Worm (Caenorhabditis elegans) whole organism, young adult: ENCODE results near the gene aaim-1.
A peak's percentile ranks its signal among the peaks of the same experiment; 100 is the strongest.

ENCODE experiments used
- B0261.1 ChIP-seq: sonication (generic microtip); optimal IDR thresholded peaks from 2 replicates; lab custom pipeline; 2016; ENCODE audit warnings: mild to moderate bottlenecking, missing genetic modification characterization, moderate library complexity, missing compliant biosample characterization
- C17E4.6 ChIP-seq: fragments of 200-800 bp; sonication (Bioruptor generic); IDR thresholded peaks from 2 replicates; pipeline ENCODE4 v1.3.6; 2022; ENCODE audit warnings: missing genetic modification reagents, missing genetic modification characterization, missing compliant biosample characterization
- Y79H2A.3 ChIP-seq: fragments of 200-800 bp; sonication (Bioruptor generic); conservative IDR thresholded peaks from 2 replicates; pipeline ENCODE4 v1.3.6; 2022; ENCODE audit warnings: missing genetic modification reagents, missing genetic modification characterization, missing compliant biosample characterization
- aptf-3 ChIP-seq: fragments of 200-800 bp; sonication (Bioruptor generic); IDR thresholded peaks from 2 replicates; pipeline ENCODE4 v1.3.6; 2022; ENCODE audit warnings: missing genetic modification characterization, missing compliant biosample characterization
- cebp-1 ChIP-seq, 2 experiments: fragments of 200-800 bp in 1 of 2; sonication (Bioruptor generic) in 1 of 2; sonication (generic microtip) in 1 of 2; IDR thresholded peaks in 1 of 2; optimal IDR thresholded peaks in 1 of 2; 2 replicates each; pipeline versions ENCODE4 v1.3.6 to Lab custom; 2017 to 2022; ENCODE audit warnings: missing compliant biosample characterization in 2 of 2, missing genetic modification characterization in 2 of 2, mild to moderate bottlenecking in 1 of 2, missing genetic modification reagents in 1 of 2, moderate library complexity in 1 of 2
- ceh-100 ChIP-seq: fragments of 200-800 bp; sonication (Bioruptor generic); IDR thresholded peaks from 2 replicates; pipeline ENCODE4 v1.3.6; 2022; ENCODE audit warnings: missing genetic modification reagents, missing genetic modification characterization, missing compliant biosample characterization
- gei-17 ChIP-seq: fragments of 200-800 bp; sonication (Bioruptor generic); optimal IDR thresholded peaks from 2 replicates; lab custom pipeline; 2018; ENCODE audit warnings: mild to moderate bottlenecking, missing genetic modification characterization, missing compliant biosample characterization
- hlh-12 ChIP-seq: sonication (generic microtip); optimal IDR thresholded peaks from 2 replicates; lab custom pipeline; 2016; ENCODE audit warnings: missing genetic modification characterization, missing compliant biosample characterization
- hmg-1.2 ChIP-seq: fragments of 200-800 bp; sonication (Bioruptor generic); IDR thresholded peaks from 2 replicates; pipeline ENCODE4 v1.3.6; 2022; ENCODE audit warnings: missing genetic modification reagents, missing genetic modification characterization, missing compliant biosample characterization
- hsf-1 ChIP-seq: fragments of 200-800 bp; sonication (Bioruptor generic); IDR thresholded peaks from 2 replicates; pipeline ENCODE4 v1.3.6; 2022; ENCODE audit warnings: missing genetic modification reagents, missing genetic modification characterization, missing compliant biosample characterization
- let-607 ChIP-seq, 2 experiments: fragments of 200-800 bp in 1 of 2; sonication (Bioruptor generic) in 1 of 2; sonication (generic microtip) in 1 of 2; optimal IDR thresholded peaks; 2 replicates each; lab custom pipeline; 2016 to 2018; ENCODE audit warnings: mild to moderate bottlenecking in 2 of 2, missing compliant biosample characterization in 2 of 2, missing genetic modification characterization in 2 of 2, moderate library complexity in 2 of 2, missing genotype in 1 of 2
- lsy-27 ChIP-seq: sonication (generic microtip); optimal IDR thresholded peaks from 2 replicates; lab custom pipeline; 2017; ENCODE audit warnings: missing genetic modification characterization, mild to moderate bottlenecking, missing compliant biosample characterization, antibody characterized with exemption, missing genotype, borderline replicate concordance; ENCODE audit not compliant: insufficient read depth
- madf-3 ChIP-seq: fragments of 200-800 bp; sonication (Bioruptor generic); IDR thresholded peaks from 2 replicates; pipeline ENCODE4 v1.3.6; 2022; ENCODE audit warnings: missing genetic modification reagents, missing genetic modification characterization, missing compliant biosample characterization
- madf-8 ChIP-seq: fragments of 200-800 bp; sonication (Bioruptor generic); conservative IDR thresholded peaks from 2 replicates; pipeline ENCODE4 v1.3.6; 2022; ENCODE audit warnings: missing genetic modification reagents, missing genetic modification characterization, missing compliant biosample characterization
- mxl-1 ChIP-seq: sonication (generic microtip); optimal IDR thresholded peaks from 2 replicates; lab custom pipeline; 2016; ENCODE audit warnings: missing genetic modification characterization, missing compliant biosample characterization
- nhr-80 ChIP-seq: sonication (generic microtip); optimal IDR thresholded peaks from 2 replicates; lab custom pipeline; 2016; ENCODE audit warnings: missing genetic modification characterization, missing compliant biosample characterization
- rec-8 ChIP-seq, 2 experiments: sonication (generic microtip); optimal IDR thresholded peaks; 2 replicates each; lab custom pipeline; 2016; ENCODE audit warnings: mild to moderate bottlenecking in 2 of 2, missing genetic modification characterization in 2 of 2, missing genetic modification reagents in 2 of 2, missing genotype in 2 of 2, missing biosample characterization in 1 of 2, missing compliant biosample characterization in 1 of 2, moderate library complexity in 1 of 2
- sea-2 ChIP-seq: fragments of 200-800 bp; sonication (Bioruptor generic); IDR thresholded peaks from 2 replicates; pipeline ENCODE4 v1.3.6; 2022; ENCODE audit warnings: missing genetic modification characterization, missing compliant biosample characterization
- sptf-2 ChIP-seq: fragments of 200-800 bp; sonication (Bioruptor generic); optimal IDR thresholded peaks from 2 replicates; lab custom pipeline; 2018; ENCODE audit warnings: mild to moderate bottlenecking, missing genetic modification characterization, missing compliant biosample characterization
- tbx-9 ChIP-seq: sonication (generic microtip); optimal IDR thresholded peaks from 2 replicates; lab custom pipeline; 2016; ENCODE audit warnings: borderline replicate concordance, missing genetic modification characterization, inconsistent platforms, missing compliant biosample characterization
- xnd-1 ChIP-seq: sonication (generic microtip); optimal IDR thresholded peaks from 2 replicates; lab custom pipeline; 2016; ENCODE audit warnings: missing genotype, missing genetic modification reagents, missing genetic modification characterization, missing compliant biosample characterization
- zfh-2 ChIP-seq: fragments of 200-800 bp; sonication (Bioruptor generic); conservative IDR thresholded peaks from 2 replicates; pipeline ENCODE4 v1.3.6; 2022; ENCODE audit warnings: missing genetic modification reagents, missing genetic modification characterization, missing compliant biosample characterization
- ztf-22 ChIP-seq: fragments of 200-800 bp; sonication (Bioruptor generic); optimal IDR thresholded peaks from 2 replicates; lab custom pipeline; 2018; ENCODE audit warnings: mild to moderate bottlenecking, missing genetic modification characterization, moderate library complexity, missing compliant biosample characterization

The aaim-1 gene

DNA sequence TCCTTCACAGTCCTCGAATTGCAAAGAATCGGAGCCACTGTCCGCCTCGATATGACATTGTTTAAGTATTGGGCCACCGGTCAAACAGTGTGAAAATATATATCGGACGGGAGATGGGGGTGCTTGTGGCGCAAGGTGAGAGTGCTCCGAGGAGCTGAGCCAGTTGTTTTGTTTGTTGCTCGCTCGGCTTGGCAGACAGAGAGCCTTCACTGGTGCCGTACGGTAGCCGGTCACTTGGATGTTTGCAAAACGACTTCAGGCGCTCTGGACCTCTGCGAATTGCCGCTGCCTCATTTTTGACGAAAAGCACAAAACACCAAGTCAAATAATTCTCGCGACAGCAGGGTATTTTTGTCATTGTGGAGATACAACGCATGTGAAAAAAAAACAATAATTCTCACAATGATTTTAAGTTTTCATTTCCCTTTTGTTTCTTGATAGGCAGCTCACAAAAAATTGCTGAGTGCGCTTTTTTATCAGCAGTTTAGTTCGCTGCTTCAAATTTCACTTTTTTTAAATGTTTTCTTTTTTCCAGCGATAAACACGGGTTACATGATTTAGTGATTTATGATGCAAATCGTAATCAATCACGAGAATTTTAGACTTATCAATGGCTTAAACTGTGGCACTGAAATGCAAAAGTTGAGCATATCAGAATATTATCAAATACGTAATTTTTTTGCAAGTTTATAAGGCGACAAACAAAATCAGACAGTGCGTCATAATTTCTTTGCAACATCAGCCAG is 45.0 kb downstream of the aaim-1 start:
- TF ChIP-seq cebp-1 (GFP tag; IDR thresholded peaks at IDR 0.05; lab: Robert Waterston, UW), result no peak
- peak; percentile 32 for TF ChIP-seq cebp-1 (tag; optimal IDR thresholded peaks at IDR 0.05; lab: Kevin White, UChicago)
- TF ChIP-seq let-607 (tag; optimal IDR thresholded peaks at IDR 0.05; lab: Kevin White, UChicago), result peak in 1 of 2 experiments; percentile 46
- TF ChIP-seq zfh-2 (GFP tag; lab: Robert Waterston, UW), result peak; percentile 74
- TF ChIP-seq mxl-1 (tag; lab: Kevin White, UChicago), result no peak
- TF ChIP-seq nhr-80 (tag; lab: Kevin White, UChicago), result peak; percentile 81
- TF ChIP-seq ceh-100 (GFP tag; lab: Robert Waterston, UW), result no peak

DNA sequence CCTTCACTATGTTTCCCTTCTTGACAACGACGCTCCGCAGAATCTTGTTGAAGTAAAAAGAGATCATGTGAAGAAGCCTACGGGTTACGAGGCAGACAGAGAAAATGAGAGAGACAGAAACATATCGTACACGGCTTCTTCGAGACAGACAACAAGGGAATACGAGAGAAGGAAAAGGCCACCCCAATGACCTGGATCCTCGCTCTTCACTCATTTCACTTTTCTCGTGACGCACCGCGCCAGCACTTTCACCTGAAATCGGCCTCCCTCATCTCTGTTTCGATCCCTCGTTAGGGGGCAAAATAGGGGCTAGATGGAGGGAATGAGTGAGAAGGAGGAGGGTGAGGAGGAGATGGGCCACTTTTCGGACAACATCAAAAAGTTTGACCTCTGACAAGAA is 47.0 kb downstream of the aaim-1 start:
- TF ChIP-seq sea-2, result no peak
- TF ChIP-seq B0261.1 (tag; lab: Kevin White, UChicago), result no peak
- no peak for TF ChIP-seq hlh-12 (tag; lab: Kevin White, UChicago)
- TF ChIP-seq madf-3 (GFP tag; lab: Robert Waterston, UW), result 0 out of 2 replicates have a peak, but pooled peaks have one; percentile 38
- TF ChIP-seq aptf-3 (GFP tag; lab: Robert Waterston, UW), result 0 out of 2 replicates have a peak, but pooled peaks have one; percentile 59
- no peak for TF ChIP-seq C17E4.6 (GFP tag; lab: Robert Waterston, UW)

DNA sequence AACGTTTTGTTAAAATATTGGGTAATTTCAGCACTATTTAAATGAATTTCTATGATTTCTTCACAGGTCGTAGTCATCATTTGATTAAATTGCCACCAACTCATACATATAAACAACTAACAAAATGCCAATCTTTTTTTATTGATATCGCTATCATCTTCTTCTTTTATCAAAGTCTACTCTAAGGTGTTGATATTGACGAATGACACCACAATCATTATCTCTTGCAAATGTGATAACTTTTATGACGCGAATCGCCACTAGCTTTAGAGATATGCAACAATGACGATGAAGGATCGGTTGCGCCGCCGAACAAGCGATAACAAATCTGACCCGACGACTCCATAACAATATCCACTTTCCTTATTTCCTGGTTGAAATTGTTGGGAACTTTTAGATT is 47.8 kb downstream of the aaim-1 start:
- peak; percentile 41 for TF ChIP-seq nhr-80 (tag; lab: Kevin White, UChicago)
- no peak for TF ChIP-seq tbx-9 (tag; lab: Kevin White, UChicago)
- peak in 1 of 2 experiments; percentile 41 for TF ChIP-seq let-607 (tag; optimal IDR thresholded peaks at IDR 0.05; lab: Kevin White, UChicago)

DNA sequence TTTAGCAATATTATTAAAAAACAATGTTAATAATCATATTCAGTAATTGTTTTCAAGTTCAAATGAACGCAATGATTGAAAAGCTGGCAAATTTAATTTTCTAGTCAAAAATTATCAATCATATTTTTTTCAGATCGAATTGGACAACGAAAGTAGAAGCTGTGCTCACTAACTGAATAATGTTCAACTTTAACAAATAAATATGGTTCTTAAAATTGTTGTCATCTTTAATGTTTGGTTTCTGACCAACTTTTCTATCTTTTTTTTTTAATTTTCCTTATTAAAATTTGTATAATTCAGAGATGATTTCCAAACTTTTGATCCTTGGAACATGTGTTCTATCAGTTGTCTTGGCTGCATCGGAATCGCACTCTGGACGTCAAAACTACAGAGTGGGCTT is 50.2 kb downstream of the aaim-1 start, which contains the start of gene ttr-35:
Gene ttr-35 (plus strand): TSS at position 301 of the 400 bp plus-strand sequence.
- no peak for TF ChIP-seq hmg-1.2 (GFP tag; lab: Robert Waterston, UW)
- no peak for TF ChIP-seq sptf-2 (GFP tag; lab: Kevin White, UChicago)
- TF ChIP-seq lsy-27 (tag; lab: Kevin White, UChicago), result no peak
- no peak for TF ChIP-seq Y79H2A.3
- no peak for TF ChIP-seq hlh-12 (tag; lab: Kevin White, UChicago)
- TF ChIP-seq xnd-1 (tag; lab: Kevin White, UChicago), result no peak
- TF ChIP-seq gei-17, result no peak
- no peak for TF ChIP-seq madf-3 (GFP tag; lab: Robert Waterston, UW)
- TF ChIP-seq rec-8 (tag; optimal IDR thresholded peaks at IDR 0.05; lab: Kevin White, UChicago), result no peak

DNA sequence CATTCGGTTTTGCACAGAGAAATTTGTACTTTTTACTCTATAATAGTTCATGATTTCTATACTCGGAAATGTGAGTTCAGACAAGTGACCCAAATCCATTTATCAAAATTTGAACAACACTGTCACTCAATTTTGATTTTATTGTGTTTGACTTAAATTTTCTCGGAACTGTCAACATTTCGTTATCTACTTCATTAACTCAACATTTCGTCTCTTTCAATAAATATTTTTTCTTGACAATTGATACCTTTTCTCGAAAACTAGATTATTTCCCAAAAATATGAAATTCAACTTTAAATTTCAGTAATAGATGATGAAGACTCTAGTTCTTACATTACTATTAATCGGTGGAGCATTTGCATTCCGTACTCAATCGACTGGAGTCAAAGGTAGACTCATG is 51.6 kb downstream of the aaim-1 start, which contains the start of gene ttr-36:
Gene ttr-36 (plus strand): TSS at position 301 of the 400 bp plus-strand sequence.
- TF ChIP-seq ztf-22, result no peak
- no peak for TF ChIP-seq hlh-12 (tag; lab: Kevin White, UChicago)
- peak; percentile 30 for TF ChIP-seq nhr-80 (tag; lab: Kevin White, UChicago)

DNA sequence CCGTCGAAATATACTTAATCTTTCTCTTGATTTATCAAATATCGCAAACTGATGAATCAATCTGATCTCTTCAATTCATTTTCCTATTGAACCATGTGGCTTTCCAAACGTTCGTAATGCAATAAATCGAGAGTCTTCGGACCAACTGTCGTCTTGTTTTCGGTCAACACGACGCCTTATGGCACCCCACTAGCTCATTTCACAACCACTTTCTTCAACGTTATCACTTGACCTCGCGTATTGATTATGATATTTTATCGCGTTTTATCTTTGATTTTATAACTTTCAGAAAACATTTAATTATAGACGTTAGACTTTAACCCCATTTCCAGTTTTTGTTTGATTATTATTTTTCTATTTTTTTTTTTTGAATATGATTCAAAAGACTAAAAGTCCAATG is 52.4 kb downstream of the aaim-1 start:
- TF ChIP-seq cebp-1 (GFP tag; IDR thresholded peaks at IDR 0.05; lab: Robert Waterston, UW), result no peak
- TF ChIP-seq cebp-1 (tag; optimal IDR thresholded peaks at IDR 0.05; lab: Kevin White, UChicago), result peak; percentile 14
- TF ChIP-seq madf-8 (GFP tag; lab: Robert Waterston, UW), result no peak
- no peak for TF ChIP-seq hsf-1 (GFP tag; lab: Robert Waterston, UW)
